Worm (Caenorhabditis elegans): ENCODE results near the gene F08G12.1.

DNA sequence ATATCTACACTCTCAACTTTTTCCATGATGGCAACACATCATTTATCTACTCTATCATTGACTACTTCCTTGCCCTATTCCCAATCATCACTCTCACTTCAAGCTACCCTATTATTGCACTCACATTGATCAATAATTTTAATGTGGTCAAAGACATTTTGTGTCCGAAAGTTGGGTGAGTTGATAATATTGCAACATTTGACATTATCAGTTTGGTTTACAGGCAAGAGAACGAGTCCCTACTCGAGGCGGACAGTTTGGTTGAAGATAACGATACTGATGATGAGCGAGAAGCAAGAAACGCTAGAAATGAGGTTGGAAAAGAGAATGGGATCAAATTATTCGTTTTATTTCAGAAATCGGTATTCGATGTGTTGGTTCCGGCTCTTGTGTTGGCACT is 41.0 kb downstream of the F08G12.1 start:
- TF ChIP-seq aha-1 (tag; optimal IDR thresholded peaks at IDR 0.05), result no peak
- TF ChIP-seq jun-1 (tag; optimal IDR thresholded peaks at IDR 0.05), result no peak
- TF ChIP-seq nhr-11 (tag; optimal IDR thresholded peaks at IDR 0.05), result no peak
- no peak for TF ChIP-seq nhr-28 (tag; optimal IDR thresholded peaks at IDR 0.05)
- no peak for TF ChIP-seq unc-62 (GFP tag; optimal IDR thresholded peaks at IDR 0.05)
- no peak for TF ChIP-seq ztf-11 (tag; optimal IDR thresholded peaks at IDR 0.05)
- no peak for TF ChIP-seq snpc-4 (tag; optimal IDR thresholded peaks at IDR 0.05)
- no peak for TF ChIP-seq ceh-63 (GFP tag; optimal IDR thresholded peaks at IDR 0.05)
- no peak for TF ChIP-seq blmp-1 (tag; optimal IDR thresholded peaks at IDR 0.05)
- TF ChIP-seq C34B4.2 (tag; optimal IDR thresholded peaks at IDR 0.05), result no peak
- TF ChIP-seq swsn-7 (tag; optimal IDR thresholded peaks at IDR 0.05), result no peak

Measured in whole organism, L1 larva.